Fruit fly (Drosophila melanogaster) whole organism, wandering third instar larva: Measurements from ENCODE around the gene raptor.

Source experiments
- Dfd ChIP-seq: fragments of >200 bp; optimal IDR thresholded peaks from 2 replicates; lab custom pipeline; 2017; ENCODE audit warnings: missing biosample characterization, missing genetic modification characterization
- fru ChIP-seq: fragments of 200-800 bp; sonication (Bioruptor generic); optimal IDR thresholded peaks from 3 replicates; lab custom pipeline; 2016; ENCODE audit warnings: missing biosample characterization, mild to moderate bottlenecking, missing genetic modification characterization
- h ChIP-seq: fragments of 200-800 bp; sonication (Bioruptor generic); optimal IDR thresholded peaks from 3 replicates; lab custom pipeline; 2016; ENCODE audit warnings: missing biosample characterization, mild to moderate bottlenecking, missing genetic modification characterization
- lola ChIP-seq: fragments of >200 bp; optimal IDR thresholded peaks from 2 replicates; lab custom pipeline; 2017; ENCODE audit warnings: missing biosample characterization, missing genetic modification characterization
- pan ChIP-seq: fragments of >200 bp; optimal IDR thresholded peaks from 2 replicates; lab custom pipeline; 2017
- tai ChIP-seq: sonication (Bioruptor generic); optimal IDR thresholded peaks from 2 replicates; lab custom pipeline; 2016; ENCODE audit warnings: missing biosample characterization, missing genetic modification characterization

DNA sequence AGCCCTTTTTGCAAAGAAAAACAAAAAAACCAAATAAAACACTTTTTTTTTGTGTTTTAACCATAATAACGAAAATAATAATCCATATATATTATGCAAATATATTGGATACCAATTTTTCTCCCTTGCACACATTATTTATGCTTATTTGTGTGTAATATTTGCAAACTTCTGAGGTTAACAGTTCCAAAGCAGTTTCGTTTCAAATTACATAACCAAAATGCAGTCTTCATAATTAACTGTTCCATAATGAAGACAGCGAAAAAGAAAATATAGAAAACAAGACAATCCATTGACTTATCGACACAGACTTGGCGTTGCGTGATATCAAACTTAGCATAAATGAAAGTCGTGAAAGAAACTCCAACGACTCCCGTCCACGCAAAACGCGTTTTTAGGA is 14.4 kb downstream of the raptor start:
- no peak for TF ChIP-seq pan
- TF ChIP-seq tai (GFP tag; lab: Kevin White, UChicago), result no peak
- no peak for TF ChIP-seq h
- no peak for TF ChIP-seq lola (GFP tag; lab: Kevin White, UChicago)
- TF ChIP-seq Dfd (GFP tag; lab: Kevin White, UChicago), result no peak
- TF ChIP-seq fru (GFP tag; lab: Kevin White, UChicago), result no peak
